Worm (Caenorhabditis elegans) whole organism, L1 larva: ENCODE measurements around the gene C49H3.3.

ENCODE experiments used
- blmp-1 ChIP-seq: fragments of 150-350 bp; optimal IDR thresholded peaks from 2 replicates; lab custom pipeline; 2014; ENCODE audit warnings: missing biosample characterization, missing genetic modification characterization
- ceh-82 ChIP-seq, 3 experiments: fragments of 150-350 bp in 1 of 3; sonication (generic microtip) in 2 of 3; optimal IDR thresholded peaks; 2 replicates each; lab custom pipeline; 2014 to 2017; ENCODE audit warnings: missing biosample characterization in 3 of 3, missing genetic modification characterization in 3 of 3
- fkh-10 ChIP-seq: sonication (generic microtip); optimal IDR thresholded peaks from 2 replicates; lab custom pipeline; 2017; ENCODE audit warnings: missing biosample characterization, missing genetic modification reagents, missing genetic modification characterization
- hlh-17 ChIP-seq: fragments of 200-800 bp; sonication (Bioruptor generic); optimal IDR thresholded peaks from 2 replicates; lab custom pipeline; 2018; ENCODE audit warnings: missing genetic modification characterization, mild to moderate bottlenecking, missing compliant biosample characterization, moderate library complexity, borderline replicate concordance
- nhr-19 ChIP-seq: fragments of 200-800 bp; sonication (Bioruptor generic); conservative IDR thresholded peaks from 2 replicates; pipeline ENCODE4 v1.3.6; 2022; ENCODE audit warnings: missing genetic modification characterization, missing compliant biosample characterization
- nhr-76 ChIP-seq: sonication (generic microtip); optimal IDR thresholded peaks from 2 replicates; lab custom pipeline; 2017; ENCODE audit warnings: missing biosample characterization, missing genetic modification characterization
- pax-3 ChIP-seq: fragments of 200-800 bp; sonication (Bioruptor generic); optimal IDR thresholded peaks from 2 replicates; lab custom pipeline; 2018; ENCODE audit warnings: mild to moderate bottlenecking, missing genetic modification characterization, moderate library complexity, missing compliant biosample characterization

DNA sequence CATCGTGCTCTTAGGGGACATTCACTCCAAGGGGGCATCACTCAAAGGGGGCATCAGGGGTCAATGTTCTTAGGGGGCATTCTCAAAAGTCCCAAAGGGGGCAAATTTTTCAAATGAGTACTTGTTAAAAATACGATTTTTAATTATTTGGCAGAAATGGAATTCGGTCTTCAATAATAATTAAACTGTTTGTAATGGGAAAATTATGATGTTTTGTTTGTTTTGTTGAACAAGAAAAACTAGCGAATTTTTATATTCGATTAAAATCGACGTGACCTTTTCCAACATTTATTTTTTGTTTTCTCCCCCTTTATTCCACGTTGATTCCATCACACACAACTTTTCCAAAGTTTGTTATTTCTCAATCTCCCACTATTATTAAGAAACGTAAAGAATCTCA is 42.9 kb downstream of the C49H3.3 start, which contains the start of gene F57H12.5:
- TF ChIP-seq hlh-17 (no peak), blmp-1 (no peak), ceh-82 (tag; optimal IDR thresholded peaks at IDR 0.05; lab: Kevin White, UChicago) (no peak), nhr-76 (tag; lab: Kevin White, UChicago) (no peak), nhr-19 (no peak), pax-3 (tag; lab: Kevin White, UChicago) (no peak), fkh-10 (GFP tag; lab: Kevin White, UChicago) (no peak)
